Worm (Caenorhabditis elegans) whole organism, young adult: ENCODE results near the gene stdh-4.

Source experiments
- B0035.1 ChIP-seq: sonication (generic microtip); optimal IDR thresholded peaks from 2 replicates; lab custom pipeline; 2016; ENCODE audit warnings: missing genetic modification characterization, mild to moderate bottlenecking, missing compliant biosample characterization, missing genotype, missing genetic modification reagents

Gene stdh-4

ce11 chrV:8599957-8600356 is 50.9 kb downstream of the stdh-4 start:
- TF ChIP-seq B0035.1 (tag; lab: Kevin White, UChicago), result no peak
